Worm (Caenorhabditis elegans): Measurements from ENCODE around the gene F55B12.10.

Gene F55B12.10

DNA sequence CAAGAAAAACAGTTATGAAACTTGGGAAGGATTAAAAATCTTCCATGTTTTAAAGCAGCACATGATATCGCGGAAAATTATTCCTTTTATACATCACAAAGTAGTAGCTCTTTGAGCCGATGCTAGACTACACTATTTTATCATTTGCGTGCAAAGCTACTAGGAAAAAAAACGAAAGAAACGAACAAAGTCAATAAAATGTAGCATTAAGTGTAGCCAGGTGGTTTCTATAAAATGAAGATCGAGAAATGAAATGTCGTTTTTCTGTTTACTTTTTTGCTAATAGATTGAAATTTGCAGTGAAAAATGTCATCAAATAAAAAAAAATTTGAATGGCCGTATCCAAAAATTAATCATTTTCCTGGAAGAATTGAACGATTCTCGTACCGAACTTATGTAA is 33.4 kb downstream of the F55B12.10 start, which contains the start of gene cpt-5:
cpt-5 (plus strand) TSS at position 301 of the 400 bp plus-strand sequence.
- TF ChIP-seq ets-4 (tag; optimal IDR thresholded peaks at IDR 0.05) (no peak), pqm-1 (tag; optimal IDR thresholded peaks at IDR 0.05) (no peak), ceh-34 (tag; optimal IDR thresholded peaks at IDR 0.05) (no peak), fkh-10 (GFP tag; optimal IDR thresholded peaks at IDR 0.05) (no peak), ceh-19 (GFP tag; optimal IDR thresholded peaks at IDR 0.05) (no peak), odd-2 (tag; optimal IDR thresholded peaks at IDR 0.05) (no peak), tbx-7 (tag; optimal IDR thresholded peaks at IDR 0.05) (no peak), Y22D7AL.16 (tag; optimal IDR thresholded peaks at IDR 0.05) (no peak), ceh-48 (tag; optimal IDR thresholded peaks at IDR 0.05) (no peak), elt-4 (tag; optimal IDR thresholded peaks at IDR 0.05) (no peak), sox-2 (GFP tag; IDR thresholded peaks at IDR 0.05) (no peak), ceh-2 (tag; optimal IDR thresholded peaks at IDR 0.05) (no peak), K09A11.1 (tag; optimal IDR thresholded peaks at IDR 0.05; ENCODE audit: insufficient read depth) (no peak), lin-11 (tag; optimal IDR thresholded peaks at IDR 0.05) (no peak), nhr-232 (tag; optimal IDR thresholded peaks at IDR 0.05) (no peak), syd-9 (tag; optimal IDR thresholded peaks at IDR 0.05) (no peak)

- TF ChIP-seq fkh-10 (GFP tag; optimal IDR thresholded peaks at IDR 0.05) (no peak), nhr-11 (tag; optimal IDR thresholded peaks at IDR 0.05) (no peak)
Measured at ce11 chrV:13873323-13873722, 33.8 kb downstream of the F55B12.10 start.

ce11 chrV:13876529-13876928 is 37.0 kb downstream of the F55B12.10 start, which contains the start of gene T22G5.1:
Gene T22G5.1 (plus strand): TSS chrV:13876829.
- TF ChIP-seq elt-4 (tag; optimal IDR thresholded peaks at IDR 0.05) = no peak
- no peak for TF ChIP-seq pros-1 (tag; optimal IDR thresholded peaks at IDR 0.05)
- TF ChIP-seq ahr-1 (tag; optimal IDR thresholded peaks at IDR 0.05) = no peak
- no peak for TF ChIP-seq ceh-48 (tag; optimal IDR thresholded peaks at IDR 0.05)
- TF ChIP-seq che-1 (tag; optimal IDR thresholded peaks at IDR 0.05) = no peak
- no peak for TF ChIP-seq ceh-19 (GFP tag; optimal IDR thresholded peaks at IDR 0.05)
- no peak for TF ChIP-seq F13H6.1 (tag; optimal IDR thresholded peaks at IDR 0.05)

ce11 chrV:13878226-13878625 is 38.7 kb downstream of the F55B12.10 start:
- TF ChIP-seq nhr-232 (tag; optimal IDR thresholded peaks at IDR 0.05) = no peak
- no peak for TF ChIP-seq sdc-2 (tag; optimal IDR thresholded peaks at IDR 0.05)
- no peak for TF ChIP-seq hlh-13 (GFP tag; optimal IDR thresholded peaks at IDR 0.05)
- no peak for TF ChIP-seq ceh-34 (tag; optimal IDR thresholded peaks at IDR 0.05)
- no peak for TF ChIP-seq ceh-6 (GFP tag; optimal IDR thresholded peaks at IDR 0.05)
- TF ChIP-seq elt-4 (tag; optimal IDR thresholded peaks at IDR 0.05) = no peak

DNA sequence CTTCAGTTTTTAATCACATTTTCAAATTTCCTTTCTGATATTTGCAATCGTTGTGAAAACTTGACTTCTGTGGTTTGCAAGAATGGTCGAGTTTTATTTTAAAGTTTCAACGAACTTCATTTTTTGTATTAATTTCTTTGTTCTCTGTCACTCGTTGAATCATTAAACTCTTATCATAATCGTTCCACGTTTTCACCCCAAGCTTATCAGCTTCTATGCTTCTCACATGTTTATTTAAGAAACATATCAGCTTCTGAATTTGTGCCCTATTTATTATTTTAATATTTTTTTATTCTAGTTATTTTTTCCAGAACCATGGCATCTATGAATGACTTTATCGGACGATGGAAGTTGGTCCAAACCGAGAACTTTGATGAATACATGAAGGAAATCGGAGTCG is 39.7 kb downstream of the F55B12.10 start, which contains the start of gene lbp-7:
lbp-7 (plus strand) TSS at position 312 of the 400 bp plus-strand sequence.
- TF ChIP-seq fkh-10 (GFP tag; optimal IDR thresholded peaks at IDR 0.05) (no peak), hlh-30 (tag; optimal IDR thresholded peaks at IDR 0.05; ENCODE audit: insufficient read depth) (no peak), zip-5 (tag; optimal IDR thresholded peaks at IDR 0.05) (no peak), ceh-9 (tag; optimal IDR thresholded peaks at IDR 0.05) (no peak), ama-1 (optimal IDR thresholded peaks at IDR 0.05) (no peak), hlh-8 (tag; optimal IDR thresholded peaks at IDR 0.05) (no peak), elt-4 (tag; optimal IDR thresholded peaks at IDR 0.05) (no peak), ceh-18 (tag; optimal IDR thresholded peaks at IDR 0.05) (no peak), ceh-30 (tag; optimal IDR thresholded peaks at IDR 0.05) (no peak), unc-42 (tag; optimal IDR thresholded peaks at IDR 0.05) (no peak), T23F11.4 (GFP tag; optimal IDR thresholded peaks at IDR 0.05) (no peak), lim-6 (tag; optimal IDR thresholded peaks at IDR 0.05) (no peak), pax-1 (tag; optimal IDR thresholded peaks at IDR 0.05) (no peak), gmeb-2 (tag; optimal IDR thresholded peaks at IDR 0.05) (no peak), sdc-2 (tag; optimal IDR thresholded peaks at IDR 0.05) (no peak), ceh-34 (tag; optimal IDR thresholded peaks at IDR 0.05) (no peak), pqm-1 (tag; optimal IDR thresholded peaks at IDR 0.05) (no peak)
